Fruit fly (Drosophila melanogaster) whole organism, embryonic: ENCODE measurements around the gene CG10970.

ENCODE experiments used
- Atf3 ChIP-seq: fragments of 200-800 bp; sonication (Bioruptor generic); optimal IDR thresholded peaks from 3 replicates; lab custom pipeline; 2016; ENCODE audit warnings: missing biosample characterization, missing genetic modification characterization
- CG11093 ChIP-seq: fragments of 200-800 bp; sonication (Bioruptor generic); IDR thresholded peaks from 3 replicates; pipeline ENCODE4 v1.3.6; 2022; ENCODE audit warnings: missing biosample characterization, missing genetic modification characterization
- CG11456 ChIP-seq: fragments of 200-800 bp; sonication (Bioruptor generic); IDR thresholded peaks from 3 replicates; pipeline ENCODE4 v1.3.6; 2022; ENCODE audit warnings: missing biosample characterization, missing genetic modification characterization
- CG14050 ChIP-seq: fragments of 200-800 bp; sonication (Bioruptor generic); IDR thresholded peaks from 3 replicates; pipeline ENCODE4 v1.3.6; 2022; ENCODE audit warnings: missing biosample characterization, missing genetic modification characterization
- CG14667 ChIP-seq: fragments of 200-800 bp; sonication (Bioruptor generic); IDR thresholded peaks from 2 replicates; pipeline ENCODE4 v1.3.6; 2022; ENCODE audit warnings: missing biosample characterization, missing genetic modification characterization
- CG1603 ChIP-seq: fragments of 200-800 bp; sonication (Bioruptor generic); optimal IDR thresholded peaks from 2 replicates; lab custom pipeline; 2019; ENCODE audit warnings: missing biosample characterization, mild to moderate bottlenecking, missing genetic modification characterization, moderate library complexity
- CG17802 ChIP-seq: fragments of 200-800 bp; sonication (Bioruptor generic); optimal IDR thresholded peaks from 2 replicates; lab custom pipeline; 2018; ENCODE audit warnings: missing biosample characterization, mild to moderate bottlenecking, missing genetic modification characterization, moderate library complexity
- CG2120 ChIP-seq: fragments of 200-800 bp; sonication (Bioruptor generic); optimal IDR thresholded peaks from 3 replicates; lab custom pipeline; 2016; ENCODE audit warnings: missing biosample characterization, missing genetic modification characterization
- CG2199 ChIP-seq: fragments of 200-800 bp; sonication (Bioruptor generic); IDR thresholded peaks from 3 replicates; pipeline ENCODE4 v1.3.6; 2022; ENCODE audit warnings: missing biosample characterization, missing genetic modification characterization
- CG2678 ChIP-seq: fragments of 200-800 bp; sonication (Bioruptor generic); optimal IDR thresholded peaks from 3 replicates; lab custom pipeline; 2019; ENCODE audit warnings: missing biosample characterization, mild to moderate bottlenecking, missing genetic modification characterization, moderate library complexity
- CG30020 ChIP-seq: fragments of 200-800 bp; optimal IDR thresholded peaks from 2 replicates; lab custom pipeline; 2019; ENCODE audit warnings: missing biosample characterization, mild to moderate bottlenecking, missing genetic modification characterization, moderate library complexity
- CG3407 ChIP-seq: fragments of 200-800 bp; sonication (Bioruptor generic); optimal IDR thresholded peaks from 2 replicates; lab custom pipeline; 2018; ENCODE audit warnings: missing biosample characterization, mild to moderate bottlenecking, missing genetic modification characterization
- CG4617 ChIP-seq: fragments of 200-800 bp; sonication (Bioruptor generic); optimal IDR thresholded peaks from 3 replicates; lab custom pipeline; 2016; ENCODE audit warnings: missing biosample characterization, missing genetic modification characterization, borderline replicate concordance
- CG6813 ChIP-seq: fragments of 200-800 bp; sonication (Bioruptor generic); optimal IDR thresholded peaks from 2 replicates; lab custom pipeline; 2017; ENCODE audit warnings: missing biosample characterization, missing genetic modification characterization, mild to moderate bottlenecking, moderate library complexity, missing genetic modification reagents
- CG8290 ChIP-seq, 3 experiments: fragments of 200-800 bp; sonication (Bioruptor generic); optimal IDR thresholded peaks; 2 replicates each; lab custom pipeline; 2016 to 2019; ENCODE audit warnings: missing biosample characterization in 3 of 3, missing genetic modification characterization in 3 of 3, mild to moderate bottlenecking in 2 of 3, moderate library complexity in 1 of 3
- CG8478 ChIP-seq: fragments of >200 bp; optimal IDR thresholded peaks from 2 replicates; lab custom pipeline; 2018
- Dip2 ChIP-seq: fragments of 200-800 bp; sonication (Bioruptor generic); IDR thresholded peaks from 2 replicates; pipeline ENCODE4 v1.3.6; 2022; ENCODE audit warnings: missing biosample characterization, missing genetic modification characterization
- Dref ChIP-seq: fragments of 200-800 bp; sonication (Bioruptor generic); IDR thresholded peaks from 2 replicates; pipeline ENCODE4 v1.3.6; 2022; ENCODE audit warnings: missing biosample characterization, missing genetic modification characterization
- ERR ChIP-seq: fragments of 200-800 bp; sonication (Bioruptor generic); optimal IDR thresholded peaks from 2 replicates; lab custom pipeline; 2016; ENCODE audit warnings: missing biosample characterization, missing genetic modification characterization
- Fer1 ChIP-seq: fragments of 200-800 bp; sonication (Bioruptor generic); optimal IDR thresholded peaks from 2 replicates; lab custom pipeline; 2017; ENCODE audit warnings: missing biosample characterization, mild to moderate bottlenecking, missing genetic modification characterization
- Gug ChIP-seq: fragments of 200-800 bp; sonication (Bioruptor generic); IDR thresholded peaks from 4 replicates; pipeline ENCODE4 v1.3.6; 2022; ENCODE audit warnings: missing biosample characterization, missing genetic modification characterization
- Lhr ChIP-seq: fragments of 200-800 bp; sonication (Bioruptor generic); optimal IDR thresholded peaks from 3 replicates; lab custom pipeline; 2017; ENCODE audit warnings: mild to moderate bottlenecking, missing biosample characterization, missing genetic modification reagents, missing genetic modification characterization
- Nf-YB ChIP-seq: fragments of 200-800 bp; sonication (Bioruptor generic); optimal IDR thresholded peaks from 3 replicates; lab custom pipeline; 2019; ENCODE audit warnings: missing biosample characterization, mild to moderate bottlenecking, missing genetic modification characterization, moderate library complexity
- Nf-YC ChIP-seq: fragments of 200-800 bp; optimal IDR thresholded peaks from 3 replicates; lab custom pipeline; 2019; ENCODE audit warnings: missing biosample characterization, mild to moderate bottlenecking, missing genetic modification characterization, moderate library complexity
- Sox102F ChIP-seq: fragments of 200-800 bp; sonication (Bioruptor generic); optimal IDR thresholded peaks from 2 replicates; lab custom pipeline; 2018; ENCODE audit warnings: missing biosample characterization, mild to moderate bottlenecking, missing genetic modification characterization, moderate library complexity
- ato ChIP-seq: fragments of 200-800 bp; sonication (Bioruptor generic); IDR thresholded peaks from 2 replicates; pipeline ENCODE4 v1.3.6; 2022; ENCODE audit warnings: missing biosample characterization, missing genetic modification characterization; ENCODE audit not compliant: partially characterized antibody
- dati ChIP-seq: fragments of 200-800 bp; sonication (Bioruptor generic); IDR thresholded peaks from 2 replicates; pipeline ENCODE4 v1.3.6; 2022; ENCODE audit warnings: missing biosample characterization, missing genetic modification characterization
- dm ChIP-seq: fragments of 200-800 bp; sonication (Bioruptor generic); optimal IDR thresholded peaks from 3 replicates; lab custom pipeline; 2016; ENCODE audit warnings: missing biosample characterization, missing genetic modification characterization
- dpn ChIP-seq, 2 experiments: fragments of 200-800 bp; sonication (Bioruptor generic); optimal IDR thresholded peaks; 3 replicates each; lab custom pipeline; 2016; ENCODE audit warnings: missing biosample characterization in 2 of 2, missing genetic modification characterization in 2 of 2
- fd102C ChIP-seq: fragments of 200-800 bp; sonication (Bioruptor generic); optimal IDR thresholded peaks from 2 replicates; lab custom pipeline; 2018; ENCODE audit warnings: missing biosample characterization, mild to moderate bottlenecking, missing genetic modification characterization, moderate library complexity
- gem ChIP-seq: fragments of 200-800 bp; sonication (Bioruptor generic); optimal IDR thresholded peaks from 2 replicates; lab custom pipeline; 2019; ENCODE audit warnings: missing biosample characterization, mild to moderate bottlenecking, missing genetic modification characterization, moderate library complexity
- ham ChIP-seq: fragments of 200-800 bp; sonication (Bioruptor generic); IDR thresholded peaks from 2 replicates; pipeline ENCODE4 v1.3.6; 2022; ENCODE audit warnings: missing biosample characterization, missing genetic modification characterization
- hbn ChIP-seq: fragments of 200-800 bp; sonication (Bioruptor generic); IDR thresholded peaks from 2 replicates; pipeline ENCODE4 v1.3.6; 2022; ENCODE audit warnings: missing biosample characterization, missing genetic modification characterization; ENCODE audit not compliant: partially characterized antibody
- jigr1 ChIP-seq: fragments of 200-800 bp; sonication (Bioruptor generic); IDR thresholded peaks from 3 replicates; pipeline ENCODE4 v1.3.6; 2022; ENCODE audit warnings: missing biosample characterization, missing genetic modification characterization
- mam ChIP-seq: fragments of 200-800 bp; sonication (Bioruptor generic); optimal IDR thresholded peaks from 3 replicates; lab custom pipeline; 2016; ENCODE audit warnings: missing biosample characterization, missing genetic modification characterization
- mirr ChIP-seq: fragments of 200-800 bp; sonication (Bioruptor generic); optimal IDR thresholded peaks from 3 replicates; lab custom pipeline; 2018; ENCODE audit warnings: missing biosample characterization, mild to moderate bottlenecking, missing genetic modification characterization
- mld ChIP-seq: fragments of 200-800 bp; sonication (Bioruptor generic); IDR thresholded peaks from 3 replicates; pipeline ENCODE4 v1.3.6; 2022; ENCODE audit warnings: missing biosample characterization, missing genetic modification characterization; ENCODE audit not compliant: partially characterized antibody
- nerfin-2 ChIP-seq: fragments of 200-800 bp; sonication (Bioruptor generic); IDR thresholded peaks from 2 replicates; pipeline ENCODE4 v1.3.6; 2022; ENCODE audit warnings: missing biosample characterization, missing genetic modification characterization; ENCODE audit not compliant: partially characterized antibody
- pzg ChIP-seq: fragments of 200-800 bp; sonication (Bioruptor generic); optimal IDR thresholded peaks from 3 replicates; lab custom pipeline; 2018; ENCODE audit warnings: missing biosample characterization, mild to moderate bottlenecking, missing genetic modification characterization, moderate library complexity
- sc ChIP-seq, 3 experiments: fragments of >200 bp in 2 of 3; fragments of 200-800 bp in 1 of 3; sonication (Bioruptor generic) in 1 of 3; optimal IDR thresholded peaks; 2 replicates in 2 of 3; 3 replicates in 1 of 3; lab custom pipeline; 2017; ENCODE audit warnings: mild to moderate bottlenecking in 1 of 3, missing biosample characterization in 1 of 3, missing genetic modification characterization in 1 of 3, missing genetic modification reagents in 1 of 3
- seq ChIP-seq: fragments of 200-800 bp; sonication (Bioruptor generic); IDR thresholded peaks from 2 replicates; pipeline ENCODE4 v1.3.6; 2022; ENCODE audit warnings: missing biosample characterization, missing genetic modification characterization
- slbo ChIP-seq: fragments of 200-800 bp; sonication (Bioruptor generic); IDR thresholded peaks from 2 replicates; pipeline ENCODE4 v1.3.6; 2022; ENCODE audit warnings: missing biosample characterization, missing genetic modification characterization
- slou ChIP-seq: fragments of 200-800 bp; sonication (Bioruptor generic); optimal IDR thresholded peaks from 3 replicates; lab custom pipeline; 2016; ENCODE audit warnings: missing biosample characterization, missing genetic modification characterization
- stc ChIP-seq: fragments of 200-800 bp; sonication (Bioruptor generic); IDR thresholded peaks from 2 replicates; pipeline ENCODE4 v1.3.6; 2022; ENCODE audit warnings: missing biosample characterization, missing genetic modification characterization
- sug ChIP-seq: fragments of 200-800 bp; optimal IDR thresholded peaks from 2 replicates; lab custom pipeline; 2019; ENCODE audit warnings: missing biosample characterization, mild to moderate bottlenecking, missing genetic modification characterization, moderate library complexity
- tap ChIP-seq: fragments of 200-800 bp; optimal IDR thresholded peaks from 3 replicates; lab custom pipeline; 2019; ENCODE audit warnings: missing biosample characterization, mild to moderate bottlenecking, missing genetic modification characterization, moderate library complexity
- trem ChIP-seq: fragments of 200-800 bp; optimal IDR thresholded peaks from 3 replicates; lab custom pipeline; 2019; ENCODE audit warnings: missing biosample characterization, mild to moderate bottlenecking, missing genetic modification characterization, moderate library complexity
- zen ChIP-seq: fragments of 200-800 bp; sonication (Bioruptor generic); optimal IDR thresholded peaks from 3 replicates; lab custom pipeline; 2018; ENCODE audit warnings: missing biosample characterization, mild to moderate bottlenecking, missing genetic modification characterization, moderate library complexity

Gene CG10970

DNA sequence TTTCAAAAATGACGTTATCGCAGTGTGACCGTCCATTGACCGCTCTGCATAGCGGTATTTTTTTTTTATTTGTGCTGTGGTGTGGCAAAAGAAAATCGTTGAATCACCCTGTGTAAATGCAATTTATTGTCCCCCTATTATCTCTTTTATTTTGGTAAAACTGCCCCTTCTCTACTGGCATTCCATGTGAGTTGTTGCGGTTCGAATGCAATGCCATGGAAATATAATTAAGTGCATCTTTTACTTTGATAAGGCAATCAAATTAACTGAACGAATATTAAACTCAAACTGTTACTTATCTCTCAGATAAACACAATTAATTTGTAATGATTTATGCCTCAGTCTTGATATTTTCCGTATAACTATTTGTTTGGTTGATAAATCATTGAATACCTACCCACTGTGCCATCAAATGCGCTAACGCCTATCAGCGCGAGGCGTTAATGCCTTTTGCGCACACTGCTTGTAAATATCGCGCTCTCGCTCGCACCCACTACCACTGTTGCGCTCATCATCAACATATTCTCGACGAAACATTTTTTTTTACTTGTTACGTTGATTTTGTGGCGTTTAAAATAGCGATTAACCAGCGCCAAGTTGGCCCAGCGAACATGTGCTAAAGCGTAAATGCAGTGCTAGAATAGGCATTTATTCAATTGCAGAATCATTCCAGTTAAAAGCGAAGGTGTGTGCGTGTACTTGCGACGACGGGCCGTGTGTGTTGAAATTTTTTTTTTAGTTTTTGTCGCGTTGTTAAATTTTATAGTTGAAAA lies 38.0 kb upstream of the CG10970 start (continued):
- TF ChIP-seq CG4617 (peak; percentile 53), hbn (GFP tag; lab: Robert Waterston, UW) (no peak), fd102C (GFP tag; lab: Kevin White, UChicago) (no peak), ERR (GFP tag; lab: Kevin White, UChicago) (no peak), CG2678 (tag; lab: Kevin White, UChicago) (peak; percentile 63), dm (peak; percentile 25), CG14667 (GFP tag; lab: Robert Waterston, UW) (peak; percentile 13; the same call in 1 of the 2 replicates), mld (GFP tag; lab: Robert Waterston, UW) (no peak), CG8478 (peak; percentile 16), Gug (GFP tag; lab: Robert Waterston, UW) (peak; percentile 5; the same call in 1 of the 4 replicates), CG3407 (GFP tag; lab: Kevin White, UChicago) (no peak), CG2120 (GFP tag; lab: Kevin White, UChicago) (peak; percentile 65), CG17802 (peak; percentile 30), trem (tag; lab: Kevin White, UChicago) (peak; percentile 25), ham (GFP tag; lab: Robert Waterston, UW) (no peak), zen (tag; lab: Kevin White, UChicago) (peak; percentile 46), Atf3 (GFP tag; lab: Kevin White, UChicago) (peak; percentile 27), slbo (GFP tag; lab: Robert Waterston, UW) (peak; percentile 49), mam (GFP tag; lab: Kevin White, UChicago) (peak; percentile 55), CG14050 (no peak), Dref (no peak), CG1603 (peak; percentile 66), CG2199 (GFP tag; lab: Robert Waterston, UW) (no peak), CG30020 (peak; percentile 51), CG11093 (GFP tag; lab: Robert Waterston, UW) (0 out of 3 replicates have a peak, but pooled peaks have one; percentile 28), Sox102F (GFP tag; lab: Kevin White, UChicago) (no peak), sug (tag; lab: Kevin White, UChicago) (no peak), gem (tag; lab: Kevin White, UChicago) (peak; percentile 69), tap (tag; lab: Kevin White, UChicago) (no peak), stc (GFP tag; lab: Robert Waterston, UW) (no peak), CG6813 (GFP tag; lab: Kevin White, UChicago) (no peak), jigr1 (GFP tag; lab: Robert Waterston, UW) (no peak), CG8290 (GFP tag; optimal IDR thresholded peaks at IDR 0.05; lab: Kevin White, UChicago) (no peak), CG8290 (tag; optimal IDR thresholded peaks at IDR 0.05; lab: Kevin White, UChicago) (peak; percentile 12 to 63), sc (optimal IDR thresholded peaks at IDR 0.05; lab: Kevin White, UChicago) (no peak), sc (GFP tag; optimal IDR thresholded peaks at IDR 0.05; lab: Kevin White, UChicago) (peak; percentile 10), CG11456 (GFP tag; lab: Robert Waterston, UW) (no peak), Lhr (GFP tag; lab: Kevin White, UChicago) (peak; percentile 61), nerfin-2 (GFP tag; lab: Robert Waterston, UW) (no peak), Dip2 (GFP tag; lab: Robert Waterston, UW) (no peak), dpn (GFP tag; optimal IDR thresholded peaks at IDR 0.05; lab: Kevin White, UChicago) (peak; percentile 42 to 46), slou (GFP tag; lab: Kevin White, UChicago) (no peak), Nf-YB (GFP tag; lab: Kevin White, UChicago) (peak; percentile 20), mirr (GFP tag; lab: Kevin White, UChicago) (peak; percentile 3), dati (GFP tag; lab: Robert Waterston, UW) (no peak), ato (GFP tag; lab: Robert Waterston, UW) (no peak), pzg (GFP tag; lab: Kevin White, UChicago) (peak; percentile 52), seq (GFP tag; lab: Robert Waterston, UW) (no peak), Fer1 (GFP tag; lab: Kevin White, UChicago) (no peak), Nf-YC (peak; percentile 36)
